Worm (Caenorhabditis elegans) whole organism, L3 larva: ENCODE data around the gene mig-10.
A peak's percentile ranks its signal among the peaks of the same experiment; 100 is the strongest.

ENCODE experiments used
- R02D3.7 ChIP-seq: fragments of 150-350 bp; optimal IDR thresholded peaks from 2 replicates; lab custom pipeline; 2014; ENCODE audit warnings: missing biosample characterization, missing genetic modification characterization
- ama-1 ChIP-seq: fragments of 150-350 bp; optimal IDR thresholded peaks from 2 replicates; lab custom pipeline; 2018
- daf-12 ChIP-seq: fragments of 150-350 bp; optimal IDR thresholded peaks from 2 replicates; lab custom pipeline; 2014; ENCODE audit warnings: missing biosample characterization, missing genetic modification reagents, missing genetic modification characterization
- elt-1 ChIP-seq: fragments of 150-350 bp; optimal IDR thresholded peaks from 2 replicates; lab custom pipeline; 2014; ENCODE audit warnings: missing biosample characterization, missing genetic modification characterization
- elt-2 ChIP-seq: sonication (generic microtip); optimal IDR thresholded peaks from 2 replicates; lab custom pipeline; 2016; ENCODE audit warnings: missing genetic modification reagents, mild to moderate bottlenecking, missing genetic modification characterization, missing compliant biosample characterization
- lin-15B ChIP-seq: fragments of 150-350 bp; optimal IDR thresholded peaks from 2 replicates; lab custom pipeline; 2014; ENCODE audit warnings: missing biosample characterization, missing genetic modification characterization
- lin-39 ChIP-seq: fragments of 150-350 bp; optimal IDR thresholded peaks from 2 replicates; lab custom pipeline; 2018; ENCODE audit warnings: missing biosample characterization, missing genetic modification reagents, missing genetic modification characterization
- nfya-1 ChIP-seq: sonication (generic microtip); optimal IDR thresholded peaks from 2 replicates; lab custom pipeline; 2017; ENCODE audit warnings: missing genetic modification characterization, mild to moderate bottlenecking, missing compliant biosample characterization, antibody characterized with exemption, moderate library complexity; ENCODE audit not compliant: insufficient read depth
- nhr-76 ChIP-seq: fragments of 150-350 bp; sonication (generic microtip); optimal IDR thresholded peaks from 5 replicates; lab custom pipeline; 2014; ENCODE audit warnings: missing biosample characterization, missing genetic modification characterization
- pha-4 ChIP-seq: fragments of 150-350 bp; optimal IDR thresholded peaks from 2 replicates; lab custom pipeline; 2014; ENCODE audit warnings: missing biosample characterization, missing genetic modification reagents, missing genetic modification characterization
- snpc-4 ChIP-seq: fragments of 150-350 bp; optimal IDR thresholded peaks from 2 replicates; lab custom pipeline; 2014; ENCODE audit warnings: missing biosample characterization, missing genetic modification characterization
- unc-39 ChIP-seq: sonication (generic microtip); optimal IDR thresholded peaks from 4 replicates; lab custom pipeline; 2017; ENCODE audit warnings: missing biosample characterization, missing genetic modification characterization
- zag-1 ChIP-seq: fragments of 150-350 bp; optimal IDR thresholded peaks from 2 replicates; lab custom pipeline; 2014; ENCODE audit warnings: missing biosample characterization, missing genetic modification characterization
- ztf-4 ChIP-seq: fragments of 150-350 bp; optimal IDR thresholded peaks from 2 replicates; lab custom pipeline; 2014; ENCODE audit warnings: missing biosample characterization, missing genetic modification characterization

DNA sequence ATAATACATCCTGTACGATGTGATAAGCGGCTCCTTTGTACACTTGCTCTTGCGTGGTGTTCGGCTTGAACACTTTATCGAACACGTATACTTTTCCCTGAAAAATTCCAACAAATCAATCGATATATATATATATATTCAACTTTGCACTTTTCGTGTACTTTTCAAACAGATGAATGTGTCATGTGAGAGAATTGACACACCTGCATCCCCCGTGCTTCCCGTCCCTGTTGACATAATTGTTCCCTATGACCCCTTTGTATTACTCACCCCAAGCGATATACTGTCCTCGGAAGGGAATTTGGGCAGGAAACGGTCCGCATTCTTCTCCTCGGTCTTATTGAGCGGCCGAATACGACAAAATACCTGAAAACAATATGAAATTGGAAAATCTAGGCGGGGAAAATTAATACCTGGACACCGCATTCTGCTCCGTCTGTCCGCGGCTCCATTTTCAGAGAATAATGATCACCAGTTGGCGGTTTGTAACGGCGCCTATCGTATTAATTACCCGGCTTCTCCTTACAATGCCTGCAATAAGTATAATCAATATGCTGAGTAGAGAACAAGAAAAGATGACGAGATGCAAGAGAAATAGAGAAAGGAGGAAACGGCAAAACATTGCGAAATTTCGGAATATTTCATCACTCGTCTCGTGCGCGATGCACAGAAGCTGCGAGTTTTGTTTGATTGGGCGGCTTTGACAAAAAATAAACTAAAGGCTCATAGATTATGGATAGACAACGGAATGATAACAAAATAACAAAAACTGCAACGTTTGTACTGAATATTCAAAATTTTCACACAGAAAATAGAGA is 76.0 kb downstream of the mig-10 start, which contains the start of gene unc-116:
- no peak for TF ChIP-seq nhr-76 (tag; lab: Kevin White, UChicago)
- peak; percentile 87 for TF ChIP-seq pha-4
- peak; percentile 15 for TF ChIP-seq ama-1 (lab: Kevin White, UChicago)
- no peak for TF ChIP-seq unc-39 (tag; lab: Kevin White, UChicago)
- no peak for TF ChIP-seq elt-1 (tag; lab: Kevin White, UChicago)
- no peak for TF ChIP-seq daf-12 (tag; lab: Kevin White, UChicago)
- peak; percentile 88 for TF ChIP-seq nfya-1
- TF ChIP-seq R02D3.7 (tag; lab: Kevin White, UChicago), result no peak
- TF ChIP-seq zag-1 (tag; lab: Kevin White, UChicago), result no peak
- TF ChIP-seq lin-39 (tag; lab: Kevin White, UChicago), result peak; percentile 39
- peak; percentile 36 for TF ChIP-seq lin-15B (tag; lab: Kevin White, UChicago)
- TF ChIP-seq ztf-4, result no peak
- peak; percentile 8 for TF ChIP-seq elt-2 (tag; lab: Kevin White, UChicago)
- TF ChIP-seq snpc-4, result peak; percentile 4
